Worm (Caenorhabditis elegans) whole organism, young adult: ENCODE measurements around the gene R05H5.7.

ENCODE experiments used
- F39B2.1 ChIP-seq: fragments of 200-800 bp; sonication (Bioruptor generic); IDR thresholded peaks from 2 replicates; pipeline ENCODE4 v1.3.6; 2022; ENCODE audit warnings: missing genetic modification reagents, missing genetic modification characterization, missing compliant biosample characterization
- Y79H2A.3 ChIP-seq: fragments of 200-800 bp; sonication (Bioruptor generic); conservative IDR thresholded peaks from 2 replicates; pipeline ENCODE4 v1.3.6; 2022; ENCODE audit warnings: missing genetic modification reagents, missing genetic modification characterization, missing compliant biosample characterization
- ama-1 ChIP-seq, 3 experiments: fragments of 150-350 bp in 1 of 3; sonication (generic microtip) in 2 of 3; optimal IDR thresholded peaks; 2 replicates each; lab custom pipeline; 2014 to 2018; ENCODE audit warnings: missing biosample characterization in 2 of 3, missing genetic modification characterization in 2 of 3, missing genetic modification reagents in 2 of 3
- aptf-3 ChIP-seq: fragments of 200-800 bp; sonication (Bioruptor generic); IDR thresholded peaks from 2 replicates; pipeline ENCODE4 v1.3.6; 2022; ENCODE audit warnings: missing genetic modification characterization, missing compliant biosample characterization
- attf-6 ChIP-seq: fragments of 200-800 bp; sonication (Bioruptor generic); IDR thresholded peaks from 2 replicates; pipeline ENCODE4 v1.3.6; 2022; ENCODE audit warnings: missing genetic modification reagents, missing genetic modification characterization, missing compliant biosample characterization
- hlh-26 ChIP-seq: fragments of 200-800 bp; sonication (Bioruptor generic); conservative IDR thresholded peaks from 2 replicates; pipeline ENCODE4 v1.3.6; 2022; ENCODE audit warnings: missing genetic modification reagents, missing genetic modification characterization, missing compliant biosample characterization
- hmg-20 ChIP-seq: fragments of 200-800 bp; sonication (Bioruptor generic); IDR thresholded peaks from 2 replicates; pipeline ENCODE4 v1.3.6; 2022; ENCODE audit warnings: missing genetic modification reagents, missing genetic modification characterization, missing compliant biosample characterization
- lin-35 ChIP-seq, 3 experiments: fragments of 150-350 bp in 2 of 3; sonication (generic microtip) in 1 of 3; optimal IDR thresholded peaks; 2 replicates each; lab custom pipeline; 2014 to 2018; ENCODE audit warnings: missing biosample characterization in 3 of 3, missing genetic modification characterization in 3 of 3, missing genetic modification reagents in 3 of 3

ce11 chrII:10167731-10168130 lies 24.6 kb upstream of the R05H5.7 start:
- TF ChIP-seq hmg-20 (GFP tag; lab: Robert Waterston, UW) (no peak), aptf-3 (no peak), lin-35 (GFP tag; optimal IDR thresholded peaks at IDR 0.05; lab: Kevin White, UChicago) (no peak), ama-1 (optimal IDR thresholded peaks at IDR 0.05; lab: Kevin White, UChicago) (no peak), ama-1 (GFP tag; optimal IDR thresholded peaks at IDR 0.05; lab: Kevin White, UChicago) (no peak), hlh-26 (GFP tag; lab: Robert Waterston, UW) (no peak), Y79H2A.3 (GFP tag; lab: Robert Waterston, UW) (no peak), F39B2.1 (no peak), attf-6 (GFP tag; lab: Robert Waterston, UW) (no peak)
